Fruit fly (Drosophila melanogaster) whole organism, embryonic: ENCODE data around the gene CG17121.

ENCODE experiments used
- Atf6 ChIP-seq: fragments of 200-800 bp; sonication (Bioruptor generic); IDR thresholded peaks from 2 replicates; pipeline ENCODE4 v1.3.6; 2022; ENCODE audit warnings: missing biosample characterization, missing genetic modification characterization
- BEAF-32 ChIP-seq: fragments of 200-800 bp; sonication (Bioruptor generic); optimal IDR thresholded peaks from 3 replicates; lab custom pipeline; 2017; ENCODE audit warnings: missing biosample characterization, missing genetic modification characterization, mild to moderate bottlenecking, moderate library complexity, missing genetic modification reagents
- Bteb2 ChIP-seq: fragments of 200-800 bp; sonication (Bioruptor generic); optimal IDR thresholded peaks from 2 replicates; lab custom pipeline; 2016; ENCODE audit warnings: missing biosample characterization, missing genetic modification characterization
- CG10366 ChIP-seq: fragments of 200-800 bp; sonication (Bioruptor generic); IDR thresholded peaks from 2 replicates; pipeline ENCODE4 v1.3.6; 2022; ENCODE audit warnings: missing biosample characterization, missing genetic modification characterization
- CG10979 ChIP-seq: fragments of 200-800 bp; sonication (Bioruptor generic); optimal IDR thresholded peaks from 2 replicates; lab custom pipeline; 2018; ENCODE audit warnings: missing biosample characterization, mild to moderate bottlenecking, missing genetic modification characterization, moderate library complexity
- CG11504 ChIP-seq: fragments of 200-800 bp; sonication (Bioruptor generic); optimal IDR thresholded peaks from 3 replicates; lab custom pipeline; 2019; ENCODE audit warnings: missing biosample characterization, mild to moderate bottlenecking, missing genetic modification characterization, moderate library complexity
- CG16815 ChIP-seq: fragments of 200-800 bp; sonication (Bioruptor generic); optimal IDR thresholded peaks from 3 replicates; lab custom pipeline; 2017; ENCODE audit warnings: missing biosample characterization, mild to moderate bottlenecking, missing genetic modification characterization
- CG18262 ChIP-seq: fragments of 200-800 bp; optimal IDR thresholded peaks from 3 replicates; lab custom pipeline; 2019; ENCODE audit warnings: missing biosample characterization, mild to moderate bottlenecking, missing genetic modification characterization, moderate library complexity
- CG2678 ChIP-seq: fragments of 200-800 bp; sonication (Bioruptor generic); optimal IDR thresholded peaks from 3 replicates; lab custom pipeline; 2019; ENCODE audit warnings: missing biosample characterization, mild to moderate bottlenecking, missing genetic modification characterization, moderate library complexity
- CG3281 ChIP-seq: fragments of 200-800 bp; sonication (Bioruptor generic); optimal IDR thresholded peaks from 3 replicates; lab custom pipeline; 2017; ENCODE audit warnings: missing biosample characterization, mild to moderate bottlenecking, missing genetic modification characterization
- CG4730 ChIP-seq: fragments of 200-800 bp; sonication (Bioruptor generic); IDR thresholded peaks from 2 replicates; pipeline ENCODE4 v1.3.6; 2022; ENCODE audit warnings: missing biosample characterization, missing genetic modification characterization
- CG4820 ChIP-seq: fragments of 200-800 bp; sonication (Bioruptor generic); optimal IDR thresholded peaks from 3 replicates; lab custom pipeline; 2016; ENCODE audit warnings: missing biosample characterization, missing genetic modification characterization
- CG6654 ChIP-seq: fragments of 200-800 bp; sonication (Bioruptor generic); optimal IDR thresholded peaks from 2 replicates; lab custom pipeline; 2017; ENCODE audit warnings: missing biosample characterization, mild to moderate bottlenecking, missing genetic modification characterization
- CG6791 ChIP-seq: fragments of 200-800 bp; sonication (Bioruptor generic); IDR thresholded peaks from 3 replicates; pipeline ENCODE4 v1.3.6; 2022; ENCODE audit warnings: missing biosample characterization, missing genetic modification characterization; ENCODE audit not compliant: partially characterized antibody
- CG8478 ChIP-seq: fragments of >200 bp; optimal IDR thresholded peaks from 2 replicates; lab custom pipeline; 2018
- CG9215 ChIP-seq: fragments of 200-800 bp; sonication (Bioruptor generic); IDR thresholded peaks from 2 replicates; pipeline ENCODE4 v1.3.6; 2022; ENCODE audit warnings: missing biosample characterization, missing genetic modification characterization
- CHES-1-like ChIP-seq: fragments of 200-800 bp; sonication (Bioruptor generic); optimal IDR thresholded peaks from 2 replicates; lab custom pipeline; 2016; ENCODE audit warnings: missing biosample characterization, missing genetic modification characterization
- D ChIP-seq, 2 experiments: fragments of 200-800 bp in 1 of 2; fragments of >200 bp in 1 of 2; sonication (Bioruptor generic) in 1 of 2; optimal IDR thresholded peaks; 2 replicates in 1 of 2; 3 replicates in 1 of 2; lab custom pipeline; 2017; ENCODE audit warnings: mild to moderate bottlenecking in 1 of 2, missing biosample characterization in 1 of 2, missing genetic modification characterization in 1 of 2, missing genetic modification reagents in 1 of 2
- Dbx ChIP-seq: fragments of 200-800 bp; sonication (Bioruptor generic); IDR thresholded peaks from 3 replicates; pipeline ENCODE4 v1.3.6; 2022; ENCODE audit warnings: missing biosample characterization, missing genetic modification characterization
- Dfd ChIP-seq, 2 experiments: fragments of >200 bp; optimal IDR thresholded peaks; 2 replicates each; lab custom pipeline; 2017; ENCODE audit warnings: missing biosample characterization in 2 of 2, missing genetic modification characterization in 2 of 2
- HHEX ChIP-seq: fragments of 200-800 bp; sonication (Bioruptor generic); optimal IDR thresholded peaks from 3 replicates; lab custom pipeline; 2017; ENCODE audit warnings: missing biosample characterization, mild to moderate bottlenecking, missing genetic modification characterization, missing genetic modification reagents
- HLH54F ChIP-seq: fragments of 200-800 bp; sonication (Bioruptor generic); optimal IDR thresholded peaks from 3 replicates; lab custom pipeline; 2016; ENCODE audit warnings: missing biosample characterization, missing genetic modification characterization
- Hand ChIP-seq: fragments of 200-800 bp; sonication (Bioruptor generic); optimal IDR thresholded peaks from 2 replicates; lab custom pipeline; 2017; ENCODE audit warnings: mild to moderate bottlenecking, missing biosample characterization, missing genetic modification reagents, missing genetic modification characterization
- HmgD ChIP-seq: fragments of 200-800 bp; sonication (Bioruptor generic); optimal IDR thresholded peaks from 3 replicates; lab custom pipeline; 2016; ENCODE audit warnings: missing biosample characterization, missing genetic modification characterization
- Hr51 ChIP-seq, 2 experiments: fragments of 200-800 bp; sonication (Bioruptor generic); optimal IDR thresholded peaks; 2 replicates in 1 of 2; 3 replicates in 1 of 2; lab custom pipeline; 2016 to 2018; ENCODE audit warnings: missing biosample characterization in 2 of 2, missing genetic modification characterization in 2 of 2, mild to moderate bottlenecking in 1 of 2, moderate library complexity in 1 of 2
- MESR4 ChIP-seq: fragments of 200-800 bp; sonication (Bioruptor generic); optimal IDR thresholded peaks from 2 replicates; lab custom pipeline; 2018; ENCODE audit warnings: missing biosample characterization, mild to moderate bottlenecking, missing genetic modification characterization, moderate library complexity
- Med ChIP-seq: fragments of 200-800 bp; sonication (Bioruptor generic); peaks from one replicate; lab custom pipeline; 2016; ENCODE audit warnings: missing biosample characterization, missing genetic modification characterization, mild to moderate bottlenecking, inconsistent platforms, moderate library complexity
- Nf-YB ChIP-seq: fragments of 200-800 bp; sonication (Bioruptor generic); optimal IDR thresholded peaks from 3 replicates; lab custom pipeline; 2019; ENCODE audit warnings: missing biosample characterization, mild to moderate bottlenecking, missing genetic modification characterization, moderate library complexity
- Nf-YC ChIP-seq: fragments of 200-800 bp; optimal IDR thresholded peaks from 3 replicates; lab custom pipeline; 2019; ENCODE audit warnings: missing biosample characterization, mild to moderate bottlenecking, missing genetic modification characterization, moderate library complexity
- Pdp1 ChIP-seq, 2 experiments: fragments of 200-800 bp; sonication (Bioruptor generic); optimal IDR thresholded peaks; 3 replicates each; lab custom pipeline; 2016; ENCODE audit warnings: missing biosample characterization in 2 of 2, missing genetic modification characterization in 2 of 2, mild to moderate bottlenecking in 1 of 2, moderate library complexity in 1 of 2
- Scr ChIP-seq: fragments of 200-800 bp; sonication (Bioruptor generic); IDR thresholded peaks from 2 replicates; pipeline ENCODE4 v1.3.6; 2022; ENCODE audit warnings: missing biosample characterization, missing genetic modification characterization; ENCODE audit not compliant: partially characterized antibody
- Sox102F ChIP-seq: fragments of 200-800 bp; sonication (Bioruptor generic); optimal IDR thresholded peaks from 2 replicates; lab custom pipeline; 2018; ENCODE audit warnings: missing biosample characterization, mild to moderate bottlenecking, missing genetic modification characterization, moderate library complexity
- Taf1 ChIP-seq: fragments of 200-800 bp; sonication (Bioruptor generic); IDR thresholded peaks from 2 replicates; pipeline ENCODE4 v1.3.6; 2022; ENCODE audit warnings: missing biosample characterization, missing genetic modification characterization
- Tbp ChIP-seq: fragments of >200 bp; optimal IDR thresholded peaks from 2 replicates; lab custom pipeline; 2018; ENCODE audit warnings: missing biosample characterization, missing genetic modification characterization
- ab ChIP-seq: fragments of 200-800 bp; sonication (Bioruptor generic); optimal IDR thresholded peaks from 2 replicates; lab custom pipeline; 2016; ENCODE audit warnings: missing biosample characterization, missing genetic modification characterization
- az2 ChIP-seq: fragments of 200-800 bp; sonication (Bioruptor generic); optimal IDR thresholded peaks from 3 replicates; lab custom pipeline; 2016; ENCODE audit warnings: missing biosample characterization, missing genetic modification characterization
- bcd ChIP-seq: fragments of 200-800 bp; sonication (Bioruptor generic); optimal IDR thresholded peaks from 2 replicates; lab custom pipeline; 2017; ENCODE audit warnings: missing biosample characterization, mild to moderate bottlenecking, missing genetic modification characterization
- bsh ChIP-seq, 2 experiments: fragments of 200-800 bp; sonication (Bioruptor generic); optimal IDR thresholded peaks; 2 replicates each; lab custom pipeline; 2017 to 2018; ENCODE audit warnings: mild to moderate bottlenecking in 2 of 2, missing biosample characterization in 2 of 2, missing genetic modification characterization in 2 of 2, moderate library complexity in 1 of 2
- cas ChIP-seq: fragments of 200-800 bp; sonication (Bioruptor generic); IDR thresholded peaks from 2 replicates; pipeline ENCODE4 v1.3.6; 2022; ENCODE audit warnings: missing biosample characterization, missing genetic modification characterization
- dimm ChIP-seq: fragments of 200-800 bp; sonication (Bioruptor generic); IDR thresholded peaks from 2 replicates; pipeline ENCODE4 v1.3.6; 2022; ENCODE audit warnings: missing biosample characterization, missing genetic modification characterization
- dmrt99B ChIP-seq: fragments of 200-800 bp; sonication (Bioruptor generic); optimal IDR thresholded peaks from 2 replicates; lab custom pipeline; 2018; ENCODE audit warnings: missing biosample characterization, mild to moderate bottlenecking, missing genetic modification characterization, moderate library complexity
- esg ChIP-seq: fragments of 200-800 bp; sonication (Bioruptor generic); conservative IDR thresholded peaks from 2 replicates; pipeline ENCODE4 v1.3.6; 2022; ENCODE audit warnings: missing biosample characterization, missing genetic modification characterization
- fru ChIP-seq: fragments of >200 bp; optimal IDR thresholded peaks from 2 replicates; lab custom pipeline; 2017
- grau ChIP-seq: fragments of 200-800 bp; optimal IDR thresholded peaks from 3 replicates; lab custom pipeline; 2019; ENCODE audit warnings: missing biosample characterization, mild to moderate bottlenecking, missing genetic modification characterization, moderate library complexity
- lilli ChIP-seq: fragments of 200-800 bp; sonication (Bioruptor generic); optimal IDR thresholded peaks from 3 replicates; lab custom pipeline; 2016; ENCODE audit warnings: missing biosample characterization, missing genetic modification characterization
- lmd ChIP-seq: fragments of 200-800 bp; sonication (Bioruptor generic); IDR thresholded peaks from 2 replicates; pipeline ENCODE4 v1.3.6; 2022; ENCODE audit warnings: missing biosample characterization, missing genetic modification characterization
- ro ChIP-seq: fragments of 200-800 bp; sonication (Bioruptor generic); IDR thresholded peaks from 2 replicates; pipeline ENCODE4 v1.3.6; 2022; ENCODE audit warnings: missing biosample characterization, missing genetic modification characterization
- sna ChIP-seq: fragments of 200-800 bp; sonication (Bioruptor generic); IDR thresholded peaks from 2 replicates; pipeline ENCODE4 v1.3.6; 2022; ENCODE audit warnings: missing biosample characterization, missing genetic modification characterization; ENCODE audit not compliant: partially characterized antibody
- wor ChIP-seq: fragments of 200-800 bp; sonication (Bioruptor generic); IDR thresholded peaks from 2 replicates; pipeline ENCODE4 v1.3.6; 2022; ENCODE audit warnings: missing biosample characterization, missing genetic modification characterization
- zen2 ChIP-seq: fragments of 200-800 bp; sonication (Bioruptor generic); IDR thresholded peaks from 3 replicates; pipeline ENCODE4 v1.3.6; 2022; ENCODE audit warnings: missing biosample characterization, missing genetic modification characterization; ENCODE audit not compliant: partially characterized antibody

The CG17121 gene

dm6 chr3R:23067209-23067826 lies 19.3 kb upstream of the CG17121 start, which contains the start of gene CG17111 (continued):
- TF ChIP-seq Taf1 (GFP tag; lab: Robert Waterston, UW) (no peak), Scr (GFP tag; lab: Robert Waterston, UW) (no peak), HLH54F (GFP tag; lab: Kevin White, UChicago) (no peak), dmrt99B (tag; lab: Kevin White, UChicago) (peak; percentile 65), CG16815 (GFP tag; lab: Kevin White, UChicago) (no peak), ro (GFP tag; lab: Robert Waterston, UW) (no peak), Dfd (GFP tag; optimal IDR thresholded peaks at IDR 0.05; lab: Kevin White, UChicago) (no peak), lmd (peak; percentile 66), MESR4 (no peak), cas (GFP tag; lab: Robert Waterston, UW) (no peak), D (optimal IDR thresholded peaks at IDR 0.05; lab: Kevin White, UChicago) (no peak), D (GFP tag; optimal IDR thresholded peaks at IDR 0.05; lab: Kevin White, UChicago) (peak; percentile 27), CG4730 (0 out of 2 replicates have a peak, but pooled peaks have one; percentile 5), CG10366 (GFP tag; lab: Robert Waterston, UW) (no peak), bcd (peak; percentile 39), CG10979 (tag; lab: Kevin White, UChicago) (no peak), CG11504 (tag; lab: Kevin White, UChicago) (peak; percentile 78), lilli (GFP tag; lab: Kevin White, UChicago) (peak; percentile 3), grau (no peak), CG4820 (GFP tag; lab: Kevin White, UChicago) (peak; percentile 44), sna (GFP tag; lab: Robert Waterston, UW) (no peak), CG2678 (tag; lab: Kevin White, UChicago) (peak; percentile 70), esg (peak; percentile 24; the same call in 1 of the 2 replicates), Hand (GFP tag; lab: Kevin White, UChicago) (no peak), CG18262 (tag; lab: Kevin White, UChicago) (no peak), BEAF-32 (no peak), CG6791 (no peak), CG8478 (lab: Kevin White, UChicago) (no peak), Hr51 (GFP tag; optimal IDR thresholded peaks at IDR 0.05; lab: Kevin White, UChicago) (peak in 1 of 2 experiments; percentile 71), dimm (no peak), Atf6 (no peak), CHES-1-like (GFP tag; lab: Kevin White, UChicago) (no peak), CG6654 (no peak), HmgD (GFP tag; lab: Kevin White, UChicago) (no peak), zen2 (GFP tag; lab: Robert Waterston, UW) (no peak), Sox102F (peak; percentile 55), Tbp (GFP tag; lab: Kevin White, UChicago) (no peak), Dbx (GFP tag; lab: Robert Waterston, UW) (no peak), az2 (GFP tag; lab: Kevin White, UChicago) (peak; percentile 15), Nf-YB (GFP tag; lab: Kevin White, UChicago) (no peak), HHEX (GFP tag; lab: Kevin White, UChicago) (peak; percentile 46), fru (no peak), Med (GFP tag; lab: Kevin White, UChicago) (peak; percentile 57), wor (GFP tag; lab: Robert Waterston, UW) (0 out of 2 replicates have a peak, but pooled peaks have one; percentile 13), Bteb2 (GFP tag; lab: Kevin White, UChicago) (no peak), Nf-YC (tag; lab: Kevin White, UChicago) (peak; percentile 7), CG3281 (GFP tag; lab: Kevin White, UChicago) (peak; percentile 29), CG9215 (no peak), ab (no peak), Pdp1 (GFP tag; optimal IDR thresholded peaks at IDR 0.05; lab: Kevin White, UChicago) (no peak), bsh (GFP tag; optimal IDR thresholded peaks at IDR 0.05; lab: Kevin White, UChicago) (no peak)
